Fruit fly (Drosophila melanogaster) whole organism, embryonic: ENCODE measurements around the gene Sap30.
A peak's percentile ranks its signal among the peaks of the same experiment; 100 is the strongest.

Source experiments
- B-H1 ChIP-seq: fragments of 200-800 bp; sonication (Bioruptor generic); IDR thresholded peaks from 3 replicates; pipeline ENCODE4 v1.3.6; 2022; ENCODE audit warnings: missing biosample characterization, missing genetic modification characterization
- B-H2 ChIP-seq: fragments of 200-800 bp; sonication (Bioruptor generic); optimal IDR thresholded peaks from 2 replicates; lab custom pipeline; 2018; ENCODE audit warnings: missing biosample characterization, mild to moderate bottlenecking, missing genetic modification characterization
- CG10209 ChIP-seq: fragments of 200-800 bp; sonication (Bioruptor generic); optimal IDR thresholded peaks from 3 replicates; lab custom pipeline; 2017; ENCODE audit warnings: missing biosample characterization, mild to moderate bottlenecking, missing genetic modification characterization, missing genetic modification reagents
- CG11093 ChIP-seq: fragments of 200-800 bp; sonication (Bioruptor generic); IDR thresholded peaks from 3 replicates; pipeline ENCODE4 v1.3.6; 2022; ENCODE audit warnings: missing biosample characterization, missing genetic modification characterization
- CG11247 ChIP-seq: fragments of 200-800 bp; sonication (Bioruptor generic); IDR thresholded peaks from 2 replicates; pipeline ENCODE4 v1.3.6; 2022; ENCODE audit warnings: missing biosample characterization, missing genetic modification characterization
- CG12219 ChIP-seq: fragments of 200-800 bp; sonication (Bioruptor generic); optimal IDR thresholded peaks from 3 replicates; lab custom pipeline; 2018; ENCODE audit warnings: missing biosample characterization, mild to moderate bottlenecking, missing genetic modification characterization
- CG14014 ChIP-seq: fragments of 200-800 bp; sonication (Bioruptor generic); IDR thresholded peaks from 2 replicates; pipeline ENCODE4 v1.3.6; 2022; ENCODE audit warnings: missing biosample characterization, missing genetic modification characterization
- CG15011 ChIP-seq: fragments of 200-800 bp; sonication (Bioruptor generic); optimal IDR thresholded peaks from 3 replicates; lab custom pipeline; 2018; ENCODE audit warnings: missing biosample characterization, mild to moderate bottlenecking, missing genetic modification characterization
- CG15269 ChIP-seq: fragments of 200-800 bp; sonication (Bioruptor generic); optimal IDR thresholded peaks from 2 replicates; lab custom pipeline; 2018; ENCODE audit warnings: missing biosample characterization, mild to moderate bottlenecking, missing genetic modification characterization, moderate library complexity
- CG15479 ChIP-seq: fragments of 200-800 bp; sonication (Bioruptor generic); optimal IDR thresholded peaks from 3 replicates; lab custom pipeline; 2019; ENCODE audit warnings: missing biosample characterization, mild to moderate bottlenecking, missing genetic modification characterization, moderate library complexity
- CG17802 ChIP-seq: fragments of 200-800 bp; sonication (Bioruptor generic); optimal IDR thresholded peaks from 2 replicates; lab custom pipeline; 2018; ENCODE audit warnings: missing biosample characterization, mild to moderate bottlenecking, missing genetic modification characterization, moderate library complexity
- CG17829 ChIP-seq: fragments of 200-800 bp; optimal IDR thresholded peaks from 2 replicates; lab custom pipeline; 2019; ENCODE audit warnings: missing biosample characterization, mild to moderate bottlenecking, missing genetic modification characterization, moderate library complexity
- CG17912 ChIP-seq: fragments of 200-800 bp; sonication (Bioruptor generic); optimal IDR thresholded peaks from 2 replicates; lab custom pipeline; 2018; ENCODE audit warnings: missing biosample characterization, mild to moderate bottlenecking, missing genetic modification characterization
- CG1792 ChIP-seq: fragments of 200-800 bp; sonication (Bioruptor generic); optimal IDR thresholded peaks from 2 replicates; lab custom pipeline; 2016; ENCODE audit warnings: missing biosample characterization, missing genetic modification characterization
- CG31441 ChIP-seq: fragments of 200-800 bp; sonication (Bioruptor generic); IDR thresholded peaks from 2 replicates; pipeline ENCODE4 v1.3.6; 2022; ENCODE audit warnings: missing biosample characterization, missing genetic modification characterization
- CG3726 ChIP-seq: fragments of 200-800 bp; sonication (Bioruptor generic); IDR thresholded peaks from 3 replicates; pipeline ENCODE4, ENCODE4 v1.3.6; 2022; ENCODE audit warnings: missing biosample characterization, missing genetic modification characterization
- CG43689 ChIP-seq: fragments of 200-800 bp; sonication (Bioruptor generic); IDR thresholded peaks from 2 replicates; pipeline ENCODE4 v1.3.6; 2022; ENCODE audit warnings: missing biosample characterization, missing genetic modification characterization
- CG9727 ChIP-seq: fragments of 200-800 bp; sonication (Bioruptor generic); optimal IDR thresholded peaks from 3 replicates; lab custom pipeline; 2017; ENCODE audit warnings: missing biosample characterization, mild to moderate bottlenecking, missing genetic modification characterization
- CG9797 ChIP-seq: fragments of 200-800 bp; sonication (Bioruptor generic); optimal IDR thresholded peaks from 3 replicates; lab custom pipeline; 2018; ENCODE audit warnings: missing biosample characterization, mild to moderate bottlenecking, missing genetic modification characterization
- CrebB ChIP-seq: fragments of 200-800 bp; sonication (Bioruptor generic); optimal IDR thresholded peaks from 3 replicates; lab custom pipeline; 2018; ENCODE audit warnings: missing biosample characterization, mild to moderate bottlenecking, missing genetic modification characterization
- D19B ChIP-seq: fragments of 200-800 bp; sonication (Bioruptor generic); optimal IDR thresholded peaks from 2 replicates; lab custom pipeline; 2017; ENCODE audit warnings: missing biosample characterization, mild to moderate bottlenecking, missing genetic modification characterization
- Doc3 ChIP-seq: fragments of 200-800 bp; sonication (Bioruptor generic); IDR thresholded peaks from 3 replicates; pipeline ENCODE4 v1.3.6; 2022; ENCODE audit warnings: missing biosample characterization, missing genetic modification characterization; ENCODE audit not compliant: partially characterized antibody
- HLH3B ChIP-seq: fragments of 200-800 bp; sonication (Bioruptor generic); IDR thresholded peaks from 2 replicates; pipeline ENCODE4 v1.3.6; 2022; ENCODE audit warnings: missing biosample characterization, missing genetic modification characterization
- Hr39 ChIP-seq: fragments of >200 bp; optimal IDR thresholded peaks from 2 replicates; lab custom pipeline; 2017
- Hr51 ChIP-seq, 2 experiments: fragments of 200-800 bp; sonication (Bioruptor generic); optimal IDR thresholded peaks; 2 replicates in 1 of 2; 3 replicates in 1 of 2; lab custom pipeline; 2016 to 2018; ENCODE audit warnings: missing biosample characterization in 2 of 2, missing genetic modification characterization in 2 of 2, mild to moderate bottlenecking in 1 of 2, moderate library complexity in 1 of 2
- Myb ChIP-seq: fragments of 200-800 bp; sonication (Bioruptor generic); optimal IDR thresholded peaks from 2 replicates; lab custom pipeline; 2016; ENCODE audit warnings: missing biosample characterization, missing genetic modification characterization
- NC2β ChIP-seq: fragments of 200-800 bp; sonication (Bioruptor generic); optimal IDR thresholded peaks from 2 replicates; lab custom pipeline; 2016; ENCODE audit warnings: missing biosample characterization, missing genetic modification characterization
- NfI ChIP-seq: fragments of 200-800 bp; sonication (Bioruptor generic); optimal IDR thresholded peaks from 3 replicates; lab custom pipeline; 2018; ENCODE audit warnings: missing biosample characterization, mild to moderate bottlenecking, missing genetic modification characterization, moderate library complexity
- Oli ChIP-seq: fragments of 200-800 bp; sonication (Bioruptor generic); optimal IDR thresholded peaks from 2 replicates; lab custom pipeline; 2018; ENCODE audit warnings: missing biosample characterization, mild to moderate bottlenecking, missing genetic modification characterization, moderate library complexity
- Ravus ChIP-seq: fragments of 200-800 bp; sonication (Bioruptor generic); IDR thresholded peaks from 2 replicates; pipeline ENCODE4 v1.3.6; 2022; ENCODE audit warnings: missing biosample characterization, missing genetic modification characterization
- Usf ChIP-seq: fragments of 200-800 bp; sonication (Bioruptor generic); optimal IDR thresholded peaks from 2 replicates; lab custom pipeline; 2017; ENCODE audit warnings: missing genotype, missing biosample characterization, missing genetic modification characterization
- abd-A ChIP-seq: fragments of 200-800 bp; sonication (Bioruptor generic); optimal IDR thresholded peaks from 3 replicates; lab custom pipeline; 2019; ENCODE audit warnings: missing biosample characterization, mild to moderate bottlenecking, missing genetic modification characterization, moderate library complexity
- aop ChIP-seq: fragments of 200-800 bp; sonication (Bioruptor generic); IDR thresholded peaks from 2 replicates; pipeline ENCODE4 v1.3.6; 2022; ENCODE audit warnings: missing biosample characterization, missing genetic modification characterization
- caup ChIP-seq: fragments of 200-800 bp; sonication (Bioruptor generic); optimal IDR thresholded peaks from 3 replicates; lab custom pipeline; 2017; ENCODE audit warnings: missing biosample characterization, mild to moderate bottlenecking, missing genetic modification characterization, moderate library complexity; ENCODE audit not compliant: severe bottlenecking
- chm ChIP-seq: fragments of 200-800 bp; sonication (Bioruptor generic); IDR thresholded peaks from 2 replicates; pipeline ENCODE4 v1.3.6; 2022; ENCODE audit warnings: missing biosample characterization, missing genetic modification characterization
- crp ChIP-seq, 2 experiments: fragments of 200-800 bp; sonication (Bioruptor generic); optimal IDR thresholded peaks; 2 replicates in 1 of 2; 3 replicates in 1 of 2; lab custom pipeline; 2017; ENCODE audit warnings: missing biosample characterization in 2 of 2, missing genetic modification characterization in 2 of 2, mild to moderate bottlenecking in 1 of 2, moderate library complexity in 1 of 2
- fd102C ChIP-seq: fragments of 200-800 bp; sonication (Bioruptor generic); optimal IDR thresholded peaks from 2 replicates; lab custom pipeline; 2018; ENCODE audit warnings: missing biosample characterization, mild to moderate bottlenecking, missing genetic modification characterization, moderate library complexity
- gcm2 ChIP-seq: fragments of 200-800 bp; sonication (Bioruptor generic); optimal IDR thresholded peaks from 2 replicates; lab custom pipeline; 2016; ENCODE audit warnings: missing biosample characterization, missing genetic modification characterization
- gsb ChIP-seq: fragments of 200-800 bp; sonication (Bioruptor generic); IDR thresholded peaks from 2 replicates; pipeline ENCODE4 v1.3.6; 2022; ENCODE audit warnings: missing biosample characterization, missing genetic modification characterization
- gsb-n ChIP-seq: fragments of 200-800 bp; sonication (Bioruptor generic); optimal IDR thresholded peaks from 3 replicates; lab custom pipeline; 2018; ENCODE audit warnings: missing biosample characterization, mild to moderate bottlenecking, missing genetic modification characterization
- jumu ChIP-seq: fragments of 200-800 bp; sonication (Bioruptor generic); optimal IDR thresholded peaks from 3 replicates; lab custom pipeline; 2016; ENCODE audit warnings: missing biosample characterization, missing genetic modification characterization
- maf-S ChIP-seq: fragments of 200-800 bp; sonication (Bioruptor generic); optimal IDR thresholded peaks from 2 replicates; lab custom pipeline; 2016; ENCODE audit warnings: missing biosample characterization, missing genetic modification characterization
- mld ChIP-seq: fragments of 200-800 bp; sonication (Bioruptor generic); IDR thresholded peaks from 3 replicates; pipeline ENCODE4 v1.3.6; 2022; ENCODE audit warnings: missing biosample characterization, missing genetic modification characterization; ENCODE audit not compliant: partially characterized antibody
- pnt ChIP-seq: fragments of 200-800 bp; sonication (Bioruptor generic); optimal IDR thresholded peaks from 3 replicates; lab custom pipeline; 2016; ENCODE audit warnings: missing biosample characterization, missing genetic modification characterization
- psq ChIP-seq: fragments of 200-800 bp; sonication (Bioruptor generic); optimal IDR thresholded peaks from 2 replicates; lab custom pipeline; 2017; ENCODE audit warnings: missing biosample characterization, missing genetic modification characterization
- sim ChIP-seq: fragments of 200-800 bp; sonication (Bioruptor generic); IDR thresholded peaks from 2 replicates; pipeline ENCODE4 v1.3.6; 2022; ENCODE audit warnings: missing biosample characterization, missing genetic modification characterization
- stc ChIP-seq: fragments of 200-800 bp; sonication (Bioruptor generic); IDR thresholded peaks from 2 replicates; pipeline ENCODE4 v1.3.6; 2022; ENCODE audit warnings: missing biosample characterization, missing genetic modification characterization
- sug ChIP-seq: fragments of 200-800 bp; optimal IDR thresholded peaks from 2 replicates; lab custom pipeline; 2019; ENCODE audit warnings: missing biosample characterization, mild to moderate bottlenecking, missing genetic modification characterization, moderate library complexity
- toy ChIP-seq: fragments of 200-800 bp; sonication (Bioruptor generic); IDR thresholded peaks from 2 replicates; pipeline ENCODE4 v1.3.6; 2022; ENCODE audit warnings: missing biosample characterization, missing genetic modification characterization
- wor ChIP-seq: fragments of 200-800 bp; sonication (Bioruptor generic); IDR thresholded peaks from 2 replicates; pipeline ENCODE4 v1.3.6; 2022; ENCODE audit warnings: missing biosample characterization, missing genetic modification characterization

Sap30 gene

dm6 chrX:16811213-16811749 lies 24.2 kb downstream of the Sap30 start, which contains the start of gene CG4829 (continued):
- TF ChIP-seq Oli (tag; lab: Kevin White, UChicago): peak; percentile 91
- peak; percentile 56; the same call in 1 of the 2 replicates for TF ChIP-seq toy (GFP tag; lab: Robert Waterston, UW)
- peak; percentile 88 for TF ChIP-seq CG14014 (GFP tag; lab: Robert Waterston, UW)
- peak; percentile 67 for TF ChIP-seq wor (GFP tag; lab: Robert Waterston, UW)
- peak; percentile 71 for TF ChIP-seq Ravus (GFP tag; lab: Robert Waterston, UW)
- TF ChIP-seq maf-S (GFP tag; lab: Kevin White, UChicago): peak; percentile 75
- peak; percentile 84 for TF ChIP-seq jumu (GFP tag; lab: Kevin White, UChicago)
- peak; percentile 92 for TF ChIP-seq CG12219 (GFP tag; lab: Kevin White, UChicago)
- TF ChIP-seq sug (tag; lab: Kevin White, UChicago): peak; percentile 82
- TF ChIP-seq gsb: peak; percentile 77
- no peak for TF ChIP-seq Doc3 (GFP tag; lab: Robert Waterston, UW)
- TF ChIP-seq gsb-n (tag; lab: Kevin White, UChicago): peak; percentile 79
- TF ChIP-seq caup: peak; percentile 85
- TF ChIP-seq CG17802: peak; percentile 63
- peak; percentile 78 for TF ChIP-seq abd-A (tag; lab: Kevin White, UChicago)
- no peak for TF ChIP-seq Hr39 (lab: Kevin White, UChicago)
- TF ChIP-seq aop (GFP tag; lab: Robert Waterston, UW): no peak
- no peak for TF ChIP-seq CG9797 (GFP tag; lab: Kevin White, UChicago)
- TF ChIP-seq CG17829: peak; percentile 86
- peak; percentile 87; the same call in 1 of the 2 replicates for TF ChIP-seq chm (GFP tag; lab: Robert Waterston, UW)
- peak; percentile 91 for TF ChIP-seq NfI (GFP tag; lab: Kevin White, UChicago)
- peak in 1 of 2 experiments; percentile 38 for TF ChIP-seq crp (GFP tag; optimal IDR thresholded peaks at IDR 0.05; lab: Kevin White, UChicago)
- TF ChIP-seq CG17912 (GFP tag; lab: Kevin White, UChicago): peak; percentile 79
- peak; percentile 79 for TF ChIP-seq pnt
- TF ChIP-seq CrebB (tag; lab: Kevin White, UChicago): peak; percentile 86
- peak; percentile 74; the same call in 1 of the 3 replicates for TF ChIP-seq CG3726 (GFP tag; lab: Robert Waterston, UW)
- peak; percentile 93 for TF ChIP-seq HLH3B (GFP tag; lab: Robert Waterston, UW)
- peak; percentile 58 for TF ChIP-seq Myb
- peak; percentile 86 for TF ChIP-seq CG11247 (GFP tag; lab: Robert Waterston, UW)
- TF ChIP-seq CG9727 (GFP tag; lab: Kevin White, UChicago): peak; percentile 77
- TF ChIP-seq stc (GFP tag; lab: Robert Waterston, UW): peak; percentile 87
- peak; percentile 70 for TF ChIP-seq CG43689 (GFP tag; lab: Robert Waterston, UW)
- TF ChIP-seq CG1792 (GFP tag; lab: Kevin White, UChicago): peak; percentile 76
- TF ChIP-seq B-H1 (GFP tag; lab: Robert Waterston, UW): peak; percentile 82
- peak; percentile 38 for TF ChIP-seq psq (GFP tag; lab: Kevin White, UChicago)
- peak; percentile 66 for TF ChIP-seq NC2β (GFP tag; lab: Kevin White, UChicago)
- peak; percentile 89 for TF ChIP-seq CG10209 (GFP tag; lab: Kevin White, UChicago)
- TF ChIP-seq CG15011: peak; percentile 76
- TF ChIP-seq D19B (GFP tag; lab: Kevin White, UChicago): peak; percentile 68
- TF ChIP-seq sim (GFP tag; lab: Robert Waterston, UW): peak; percentile 74
- peak; percentile 43 for TF ChIP-seq Usf (GFP tag; lab: Kevin White, UChicago)
- no peak for TF ChIP-seq CG15479
- TF ChIP-seq CG11093 (GFP tag; lab: Robert Waterston, UW): peak; percentile 61; the same call in 1 of the 3 replicates
- no peak for TF ChIP-seq fd102C
- peak; percentile 93 for TF ChIP-seq CG31441
- peak; percentile 67 for TF ChIP-seq gcm2 (GFP tag; lab: Kevin White, UChicago)
- TF ChIP-seq mld (GFP tag; lab: Robert Waterston, UW): no peak
- TF ChIP-seq CG15269 (tag; lab: Kevin White, UChicago): peak; percentile 93
- TF ChIP-seq Hr51 (GFP tag; optimal IDR thresholded peaks at IDR 0.05; lab: Kevin White, UChicago): peak; percentile 62 to 90
- peak; percentile 75 for TF ChIP-seq B-H2 (GFP tag; lab: Kevin White, UChicago)
